Worm (Caenorhabditis elegans) whole organism, young adult: Measurements from ENCODE around the gene B0228.6.

Experiments used
- B0019.2 ChIP-seq: fragments of 200-800 bp; sonication (Bioruptor generic); conservative IDR thresholded peaks from 2 replicates; pipeline ENCODE4 v1.3.6; 2022; ENCODE audit warnings: missing genetic modification reagents, missing genetic modification characterization, missing compliant biosample characterization
- B0261.1 ChIP-seq: sonication (generic microtip); optimal IDR thresholded peaks from 2 replicates; lab custom pipeline; 2016; ENCODE audit warnings: mild to moderate bottlenecking, missing genetic modification characterization, moderate library complexity, missing compliant biosample characterization
- C06A6.2 ChIP-seq: fragments of 200-800 bp; sonication (Bioruptor generic); conservative IDR thresholded peaks from 2 replicates; pipeline ENCODE4 v1.3.6; 2022; ENCODE audit warnings: missing genetic modification characterization, missing compliant biosample characterization
- F37B4.10 ChIP-seq: fragments of 200-800 bp; sonication (Bioruptor generic); IDR thresholded peaks from 2 replicates; pipeline ENCODE4 v1.3.6; 2022; ENCODE audit warnings: missing genetic modification characterization, missing compliant biosample characterization
- F55B11.4 ChIP-seq: sonication (generic microtip); optimal IDR thresholded peaks from 2 replicates; lab custom pipeline; 2016; ENCODE audit warnings: missing compliant biosample characterization, missing genetic modification characterization, borderline replicate concordance; ENCODE audit not compliant: insufficient read depth
- T07F8.4 ChIP-seq: sonication (generic microtip); optimal IDR thresholded peaks from 2 replicates; lab custom pipeline; 2016; ENCODE audit warnings: mild to moderate bottlenecking, missing genetic modification characterization, moderate library complexity, missing compliant biosample characterization
- Y53F4B.3 ChIP-seq: fragments of 200-800 bp; sonication (Bioruptor generic); IDR thresholded peaks from 2 replicates; pipeline ENCODE4 v1.3.6; 2022; ENCODE audit warnings: missing genetic modification reagents, missing genetic modification characterization, missing compliant biosample characterization
- Y53G8AR.9 ChIP-seq: fragments of 200-800 bp; sonication (Bioruptor generic); conservative IDR thresholded peaks from 2 replicates; pipeline ENCODE4 v1.3.6; 2022; ENCODE audit warnings: missing genetic modification reagents, missing genetic modification characterization, missing compliant biosample characterization
- Y95B8A.8 ChIP-seq: fragments of 200-800 bp; sonication (Bioruptor generic); IDR thresholded peaks from 2 replicates; pipeline ENCODE4 v1.3.6; 2022; ENCODE audit warnings: missing genetic modification reagents, missing genetic modification characterization, missing compliant biosample characterization
- ZK185.1 ChIP-seq: sonication (generic microtip); optimal IDR thresholded peaks from 2 replicates; lab custom pipeline; 2016; ENCODE audit warnings: mild to moderate bottlenecking, missing genetic modification characterization, missing compliant biosample characterization; ENCODE audit not compliant: poor library complexity, severe bottlenecking
- ama-1 ChIP-seq, 3 experiments: fragments of 150-350 bp in 1 of 3; sonication (generic microtip) in 2 of 3; optimal IDR thresholded peaks; 2 replicates each; lab custom pipeline; 2014 to 2018; ENCODE audit warnings: missing biosample characterization in 2 of 3, missing genetic modification characterization in 2 of 3, missing genetic modification reagents in 2 of 3
- aptf-3 ChIP-seq: fragments of 200-800 bp; sonication (Bioruptor generic); IDR thresholded peaks from 2 replicates; pipeline ENCODE4 v1.3.6; 2022; ENCODE audit warnings: missing genetic modification characterization, missing compliant biosample characterization
- atf-7 ChIP-seq: sonication (generic microtip); optimal IDR thresholded peaks from 2 replicates; lab custom pipeline; 2017; ENCODE audit warnings: mild to moderate bottlenecking, missing genetic modification characterization, missing compliant biosample characterization
- athp-1 ChIP-seq: sonication (generic microtip); optimal IDR thresholded peaks from 2 replicates; lab custom pipeline; 2017; ENCODE audit warnings: mild to moderate bottlenecking, missing genetic modification characterization, missing compliant biosample characterization
- cebp-2 ChIP-seq: fragments of 200-800 bp; sonication (Bioruptor generic); IDR thresholded peaks from 2 replicates; pipeline ENCODE4 v1.3.6; 2022; ENCODE audit warnings: missing genetic modification characterization, missing compliant biosample characterization
- ceh-91 ChIP-seq: fragments of 200-800 bp; sonication (Bioruptor generic); IDR thresholded peaks from 2 replicates; pipeline ENCODE4 v1.3.6; 2022; ENCODE audit warnings: missing genetic modification reagents, missing genetic modification characterization, missing compliant biosample characterization
- dpl-1 ChIP-seq: fragments of 150-350 bp; optimal IDR thresholded peaks from 2 replicates; lab custom pipeline; 2014; ENCODE audit warnings: missing biosample characterization, missing genetic modification reagents, missing genetic modification characterization
- efl-1 ChIP-seq: fragments of 150-350 bp; optimal IDR thresholded peaks from 2 replicates; lab custom pipeline; 2014; ENCODE audit warnings: missing biosample characterization, missing genetic modification reagents, missing genetic modification characterization
- egl-18 ChIP-seq: fragments of 200-800 bp; sonication (Bioruptor generic); IDR thresholded peaks from 2 replicates; pipeline ENCODE4 v1.3.6; 2022; ENCODE audit warnings: missing genetic modification reagents, missing genetic modification characterization, missing compliant biosample characterization
- fkh-3 ChIP-seq: sonication (generic microtip); optimal IDR thresholded peaks from 2 replicates; lab custom pipeline; 2016; ENCODE audit warnings: mild to moderate bottlenecking, missing genetic modification characterization, missing compliant biosample characterization
- hlh-12 ChIP-seq: sonication (generic microtip); optimal IDR thresholded peaks from 2 replicates; lab custom pipeline; 2016; ENCODE audit warnings: missing genetic modification characterization, missing compliant biosample characterization
- hlh-26 ChIP-seq: fragments of 200-800 bp; sonication (Bioruptor generic); conservative IDR thresholded peaks from 2 replicates; pipeline ENCODE4 v1.3.6; 2022; ENCODE audit warnings: missing genetic modification reagents, missing genetic modification characterization, missing compliant biosample characterization
- lag-1 ChIP-seq: fragments of 200-800 bp; sonication (Bioruptor generic); IDR thresholded peaks from 2 replicates; pipeline ENCODE4 v1.3.6; 2022; ENCODE audit warnings: missing genetic modification reagents, missing genetic modification characterization, missing compliant biosample characterization
- let-526 ChIP-seq: fragments of 200-800 bp; sonication (Bioruptor generic); IDR thresholded peaks from 2 replicates; pipeline ENCODE4 v1.3.6; 2022; ENCODE audit warnings: missing genetic modification reagents, missing genetic modification characterization, missing compliant biosample characterization
- lin-35 ChIP-seq, 3 experiments: fragments of 150-350 bp in 2 of 3; sonication (generic microtip) in 1 of 3; optimal IDR thresholded peaks; 2 replicates each; lab custom pipeline; 2014 to 2018; ENCODE audit warnings: missing biosample characterization in 3 of 3, missing genetic modification characterization in 3 of 3, missing genetic modification reagents in 3 of 3
- madf-10 ChIP-seq: sonication (generic microtip); optimal IDR thresholded peaks from 2 replicates; lab custom pipeline; 2016; ENCODE audit warnings: mild to moderate bottlenecking, missing genetic modification characterization, missing compliant biosample characterization
- mel-28 ChIP-seq: sonication (generic microtip); optimal IDR thresholded peaks from 2 replicates; lab custom pipeline; 2016; ENCODE audit warnings: borderline replicate concordance, mild to moderate bottlenecking, missing genetic modification characterization, missing compliant biosample characterization
- mes-4 ChIP-seq: sonication (generic microtip); optimal IDR thresholded peaks from 2 replicates; lab custom pipeline; 2016; ENCODE audit warnings: missing genotype, missing genetic modification characterization, missing compliant biosample characterization
- nfya-1 ChIP-seq: sonication (generic microtip); optimal IDR thresholded peaks from 2 replicates; lab custom pipeline; 2017; ENCODE audit warnings: antibody characterized with exemption, missing compliant biosample characterization, missing genetic modification characterization, borderline replicate concordance; ENCODE audit not compliant: insufficient read depth
- nfya-2 ChIP-seq: fragments of 200-800 bp; sonication (Bioruptor generic); IDR thresholded peaks from 2 replicates; pipeline ENCODE4 v1.3.6; 2022; ENCODE audit warnings: missing genetic modification reagents, missing genetic modification characterization, missing compliant biosample characterization
- nhr-120 ChIP-seq: fragments of 200-800 bp; sonication (Bioruptor generic); IDR thresholded peaks from 2 replicates; pipeline ENCODE4 v1.3.6; 2022; ENCODE audit warnings: missing genetic modification characterization, missing compliant biosample characterization
- nhr-179 ChIP-seq: sonication (generic microtip); optimal IDR thresholded peaks from 2 replicates; lab custom pipeline; 2016; ENCODE audit warnings: mild to moderate bottlenecking, missing genetic modification characterization, missing compliant biosample characterization
- pbrm-1 ChIP-seq: fragments of 200-800 bp; sonication (Bioruptor generic); IDR thresholded peaks from 2 replicates; pipeline ENCODE4 v1.3.6; 2022; ENCODE audit warnings: missing genetic modification reagents, missing genetic modification characterization, missing compliant biosample characterization
- pha-4 ChIP-seq: fragments of 150-350 bp; sonication (generic microtip); optimal IDR thresholded peaks from 2 replicates; lab custom pipeline; 2014; ENCODE audit warnings: missing biosample characterization, missing genetic modification reagents, missing genetic modification characterization
- repo-1 ChIP-seq: sonication (generic microtip); optimal IDR thresholded peaks from 2 replicates; lab custom pipeline; 2017; ENCODE audit warnings: mild to moderate bottlenecking, missing genetic modification characterization, missing compliant biosample characterization
- tlf-1 ChIP-seq: fragments of 200-800 bp; sonication (Bioruptor generic); optimal IDR thresholded peaks from 2 replicates; lab custom pipeline; 2018; ENCODE audit warnings: mild to moderate bottlenecking, missing genetic modification characterization, missing compliant biosample characterization
- unc-62 ChIP-seq: fragments of 150-350 bp; optimal IDR thresholded peaks from 2 replicates; lab custom pipeline; 2014; ENCODE audit warnings: missing biosample characterization, missing genetic modification reagents, missing genetic modification characterization
- ztf-22 ChIP-seq: fragments of 200-800 bp; sonication (Bioruptor generic); optimal IDR thresholded peaks from 2 replicates; lab custom pipeline; 2018; ENCODE audit warnings: mild to moderate bottlenecking, missing genetic modification characterization, moderate library complexity, missing compliant biosample characterization
- ztf-26 ChIP-seq: sonication (generic microtip); optimal IDR thresholded peaks from 2 replicates; lab custom pipeline; 2017; ENCODE audit warnings: missing genetic modification characterization, missing compliant biosample characterization

Gene B0228.6

ce11 chrII:7773427-7773993 is 18.5 kb upstream of the B0228.6 start:
- peak; percentile 31 for TF ChIP-seq ZK185.1 (tag; lab: Kevin White, UChicago)
- TF ChIP-seq nhr-179 (tag; lab: Kevin White, UChicago): no peak
- 0 out of 2 replicates have a peak, but pooled peaks have one; percentile 27 for TF ChIP-seq Y53G8AR.9 (GFP tag; lab: Robert Waterston, UW)
- TF ChIP-seq repo-1 (tag; lab: Kevin White, UChicago): peak; percentile 57
- peak; percentile 68 for TF ChIP-seq ama-1 (optimal IDR thresholded peaks at IDR 0.05; lab: Kevin White, UChicago)
- no peak for TF ChIP-seq ama-1 (GFP tag; optimal IDR thresholded peaks at IDR 0.05; lab: Kevin White, UChicago)
- no peak for TF ChIP-seq F37B4.10 (GFP tag; lab: Robert Waterston, UW)
- no peak for TF ChIP-seq mel-28 (tag; lab: Kevin White, UChicago)
- peak in 1 of 3 experiments; percentile 16 for TF ChIP-seq lin-35 (GFP tag; optimal IDR thresholded peaks at IDR 0.05; lab: Kevin White, UChicago)
- TF ChIP-seq, all 124 proteins: peak for 5

DNA sequence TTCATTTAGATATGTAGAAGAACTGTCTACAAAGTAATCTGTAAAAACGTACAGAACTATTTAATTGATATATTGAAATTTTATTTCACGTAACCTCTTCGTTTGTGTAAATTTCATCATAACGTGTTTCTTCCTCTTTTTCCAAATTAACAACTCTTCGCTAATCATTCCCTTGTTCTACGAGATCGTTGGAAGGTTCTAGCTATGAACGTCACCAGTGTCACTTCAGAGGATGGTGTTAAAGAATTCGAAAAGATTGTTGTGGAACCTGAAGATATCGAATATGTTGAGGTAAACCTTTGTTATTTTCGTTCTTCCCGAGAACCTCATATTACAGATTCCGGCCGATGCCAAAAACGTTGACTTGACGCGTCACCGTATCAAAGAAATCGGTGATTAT is 17.4 kb upstream of the B0228.6 start, which contains the start of gene C06A8.6:
Gene C06A8.6, plus strand, starts transcription at position 89 of the 400 bp plus-strand sequence.
- TF ChIP-seq hlh-26 (no peak), cebp-2 (GFP tag; lab: Robert Waterston, UW) (no peak), nfya-1 (tag; lab: Kevin White, UChicago) (no peak), lag-1 (GFP tag; lab: Robert Waterston, UW) (no peak), nhr-120 (no peak), ceh-91 (GFP tag; lab: Robert Waterston, UW) (no peak), ztf-26 (tag; lab: Kevin White, UChicago) (no peak), ztf-22 (GFP tag; lab: Kevin White, UChicago) (no peak), C06A6.2 (GFP tag; lab: Robert Waterston, UW) (no peak), athp-1 (tag; lab: Kevin White, UChicago) (no peak), B0019.2 (GFP tag; lab: Robert Waterston, UW) (no peak), tlf-1 (GFP tag; lab: Kevin White, UChicago) (no peak), nfya-2 (GFP tag; lab: Robert Waterston, UW) (no peak), mes-4 (tag; lab: Kevin White, UChicago) (no peak), B0261.1 (no peak), dpl-1 (no peak), Y95B8A.8 (GFP tag; lab: Robert Waterston, UW) (no peak)

DNA sequence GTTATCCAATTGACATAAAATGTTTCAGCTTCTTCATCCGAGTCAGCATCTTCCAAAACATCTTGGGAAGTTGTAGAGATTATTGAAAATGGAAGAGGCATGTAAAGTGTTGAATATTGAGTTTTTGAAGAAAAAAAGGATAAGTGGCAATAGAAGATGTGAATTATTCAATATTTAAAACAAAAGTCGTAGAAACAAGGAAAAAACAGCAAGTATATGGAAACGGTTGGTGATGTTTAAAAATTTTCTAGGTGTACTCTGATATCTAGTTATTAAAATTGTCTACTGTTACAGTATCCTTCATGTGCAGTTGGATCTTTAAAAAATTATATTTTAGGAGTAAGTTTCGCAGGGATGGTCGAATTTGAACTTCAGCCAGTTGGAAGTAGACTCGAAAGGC is 17.0 kb upstream of the B0228.6 start, which contains the start of gene C06A8.8:
Gene C06A8.8, minus strand, starts transcription at position 101 of the 400 bp plus-strand sequence.
- no peak for TF ChIP-seq atf-7 (tag; lab: Kevin White, UChicago)
- no peak for TF ChIP-seq cebp-2 (GFP tag; lab: Robert Waterston, UW)
- no peak for TF ChIP-seq Y95B8A.8 (GFP tag; lab: Robert Waterston, UW)
- TF ChIP-seq pha-4 (tag; lab: Kevin White, UChicago): no peak
- TF ChIP-seq lag-1 (GFP tag; lab: Robert Waterston, UW): no peak
- TF ChIP-seq let-526 (GFP tag; lab: Robert Waterston, UW): no peak
- TF ChIP-seq Y53F4B.3 (GFP tag; lab: Robert Waterston, UW): no peak
- TF ChIP-seq efl-1 (GFP tag; lab: Kevin White, UChicago): no peak
- no peak for TF ChIP-seq unc-62
- no peak for TF ChIP-seq pbrm-1 (GFP tag; lab: Robert Waterston, UW)
- TF ChIP-seq, all 124 proteins: peak for 0

DNA sequence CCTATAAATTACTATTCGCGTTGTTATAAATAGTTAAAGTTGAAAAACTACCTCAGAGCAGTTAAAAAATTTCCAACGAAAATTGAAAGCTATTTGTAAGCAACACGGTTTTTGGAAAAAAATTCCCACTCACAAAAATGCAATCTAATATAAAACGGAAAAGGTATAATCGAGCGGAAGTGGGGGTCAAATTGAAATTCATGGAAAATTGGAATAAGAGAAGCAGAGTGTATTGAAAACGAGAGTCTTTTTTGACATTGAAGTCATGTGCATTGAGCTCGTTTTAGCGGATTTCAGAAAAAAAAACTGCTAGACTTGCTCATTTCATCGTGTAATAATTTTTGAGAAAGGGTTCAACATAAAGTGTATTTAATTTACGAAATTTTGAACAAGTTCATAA is 15.3 kb upstream of the B0228.6 start:
- no peak for TF ChIP-seq T07F8.4 (tag; lab: Kevin White, UChicago)
- TF ChIP-seq egl-18 (GFP tag; lab: Robert Waterston, UW): no peak
- TF ChIP-seq fkh-3 (tag; lab: Kevin White, UChicago): no peak
- no peak for TF ChIP-seq efl-1 (GFP tag; lab: Kevin White, UChicago)
- TF ChIP-seq F55B11.4 (tag; lab: Kevin White, UChicago): no peak
- TF ChIP-seq B0019.2 (GFP tag; lab: Robert Waterston, UW): no peak
- TF ChIP-seq madf-10 (tag; lab: Kevin White, UChicago): no peak
- TF ChIP-seq pha-4 (tag; lab: Kevin White, UChicago): no peak
- no peak for TF ChIP-seq aptf-3 (GFP tag; lab: Robert Waterston, UW)
- TF ChIP-seq hlh-12 (tag; lab: Kevin White, UChicago): no peak
- no peak for TF ChIP-seq mel-28 (tag; lab: Kevin White, UChicago)
- TF ChIP-seq nhr-179 (tag; lab: Kevin White, UChicago): no peak
- no peak for TF ChIP-seq F37B4.10 (GFP tag; lab: Robert Waterston, UW)
